Fruit fly (Drosophila melanogaster) whole organism, embryonic: ENCODE measurements around the gene CG43293.
A peak's percentile ranks its signal among the peaks of the same experiment; 100 is the strongest.

Source experiments
- Abd-B ChIP-seq: fragments of 200-800 bp; sonication (Bioruptor generic); optimal IDR thresholded peaks from 2 replicates; lab custom pipeline; 2018; ENCODE audit warnings: missing biosample characterization, mild to moderate bottlenecking, missing genetic modification characterization, moderate library complexity
- Ada2b ChIP-seq: fragments of 200-800 bp; sonication (Bioruptor generic); IDR thresholded peaks from 2 replicates; pipeline ENCODE4 v1.3.6; 2022; ENCODE audit warnings: missing biosample characterization, missing genetic modification characterization
- Bgb ChIP-seq: fragments of 200-800 bp; sonication (Bioruptor generic); IDR thresholded peaks from 2 replicates; pipeline ENCODE4 v1.3.6; 2022; ENCODE audit warnings: missing biosample characterization, missing genetic modification characterization; ENCODE audit not compliant: partially characterized antibody
- CG10366 ChIP-seq: fragments of 200-800 bp; sonication (Bioruptor generic); IDR thresholded peaks from 2 replicates; pipeline ENCODE4 v1.3.6; 2022; ENCODE audit warnings: missing biosample characterization, missing genetic modification characterization
- CG10543 ChIP-seq: fragments of 200-800 bp; sonication (Bioruptor generic); optimal IDR thresholded peaks from 3 replicates; lab custom pipeline; 2017; ENCODE audit warnings: missing biosample characterization, mild to moderate bottlenecking, missing genetic modification characterization, moderate library complexity
- CG11695 ChIP-seq: fragments of 200-800 bp; sonication (Bioruptor generic); IDR thresholded peaks from 3 replicates; pipeline ENCODE4 v1.3.6; 2022; ENCODE audit warnings: missing biosample characterization, missing genetic modification characterization
- CG12219 ChIP-seq: fragments of 200-800 bp; sonication (Bioruptor generic); optimal IDR thresholded peaks from 3 replicates; lab custom pipeline; 2018; ENCODE audit warnings: missing biosample characterization, mild to moderate bottlenecking, missing genetic modification characterization
- CG13624 ChIP-seq: fragments of 200-800 bp; sonication (Bioruptor generic); optimal IDR thresholded peaks from 2 replicates; lab custom pipeline; 2016; ENCODE audit warnings: missing biosample characterization, missing genetic modification characterization
- CG13775 ChIP-seq: fragments of 200-800 bp; sonication (Bioruptor generic); optimal IDR thresholded peaks from 3 replicates; lab custom pipeline; 2017; ENCODE audit warnings: missing biosample characterization, mild to moderate bottlenecking, missing genetic modification characterization
- CG1529 ChIP-seq: fragments of 200-800 bp; sonication (Bioruptor generic); optimal IDR thresholded peaks from 3 replicates; lab custom pipeline; 2018; ENCODE audit warnings: missing biosample characterization, missing genetic modification characterization
- CG17361 ChIP-seq: fragments of 200-800 bp; sonication (Bioruptor generic); IDR thresholded peaks from 3 replicates; pipeline ENCODE4 v1.3.6; 2022; ENCODE audit warnings: missing biosample characterization, missing genetic modification characterization
- CG17568 ChIP-seq: fragments of 200-800 bp; sonication (Bioruptor generic); optimal IDR thresholded peaks from 2 replicates; lab custom pipeline; 2018; ENCODE audit warnings: missing biosample characterization, mild to moderate bottlenecking, missing genetic modification characterization, moderate library complexity
- CG17612 ChIP-seq: fragments of 200-800 bp; sonication (Bioruptor generic); IDR thresholded peaks from 2 replicates; pipeline ENCODE4 v1.3.6; 2022; ENCODE audit warnings: missing biosample characterization, missing genetic modification characterization
- CG18599 ChIP-seq: fragments of 200-800 bp; sonication (Bioruptor generic); optimal IDR thresholded peaks from 3 replicates; lab custom pipeline; 2017; ENCODE audit warnings: missing biosample characterization, missing genetic modification characterization, mild to moderate bottlenecking, moderate library complexity, missing genetic modification reagents
- CG2116 ChIP-seq: fragments of 200-800 bp; sonication (Bioruptor generic); optimal IDR thresholded peaks from 3 replicates; lab custom pipeline; 2018; ENCODE audit warnings: missing biosample characterization, mild to moderate bottlenecking, missing genetic modification characterization
- CG2129 ChIP-seq: fragments of 200-800 bp; sonication (Bioruptor generic); IDR thresholded peaks from 2 replicates; pipeline ENCODE4 v1.3.6; 2022; ENCODE audit warnings: missing biosample characterization, missing genetic modification characterization; ENCODE audit not compliant: partially characterized antibody
- CG30020 ChIP-seq: fragments of 200-800 bp; optimal IDR thresholded peaks from 2 replicates; lab custom pipeline; 2019; ENCODE audit warnings: missing biosample characterization, mild to moderate bottlenecking, missing genetic modification characterization, moderate library complexity
- CG4424 ChIP-seq: fragments of 200-800 bp; sonication (Bioruptor generic); optimal IDR thresholded peaks from 3 replicates; lab custom pipeline; 2016; ENCODE audit warnings: missing biosample characterization, missing genetic modification characterization
- CG4617 ChIP-seq: fragments of 200-800 bp; sonication (Bioruptor generic); optimal IDR thresholded peaks from 3 replicates; lab custom pipeline; 2016; ENCODE audit warnings: missing biosample characterization, missing genetic modification characterization, borderline replicate concordance
- CG4707 ChIP-seq: fragments of 200-800 bp; sonication (Bioruptor generic); optimal IDR thresholded peaks from 2 replicates; lab custom pipeline; 2018; ENCODE audit warnings: missing biosample characterization, mild to moderate bottlenecking, missing genetic modification characterization, moderate library complexity
- CG5245 ChIP-seq: fragments of 200-800 bp; sonication (Bioruptor generic); optimal IDR thresholded peaks from 3 replicates; lab custom pipeline; 2016; ENCODE audit warnings: missing biosample characterization, missing genetic modification characterization
- CG6791 ChIP-seq: fragments of 200-800 bp; sonication (Bioruptor generic); IDR thresholded peaks from 3 replicates; pipeline ENCODE4 v1.3.6; 2022; ENCODE audit warnings: missing biosample characterization, missing genetic modification characterization; ENCODE audit not compliant: partially characterized antibody
- CG7786 ChIP-seq: fragments of 200-800 bp; sonication (Bioruptor generic); optimal IDR thresholded peaks from 2 replicates; lab custom pipeline; 2016; ENCODE audit warnings: missing biosample characterization, missing genetic modification characterization
- CG7928 ChIP-seq: fragments of 200-800 bp; sonication (Bioruptor generic); optimal IDR thresholded peaks from 2 replicates; lab custom pipeline; 2017; ENCODE audit warnings: missing biosample characterization, mild to moderate bottlenecking, missing genetic modification characterization
- Dad ChIP-seq: fragments of 200-800 bp; sonication (Bioruptor generic); optimal IDR thresholded peaks from 3 replicates; lab custom pipeline; 2016; ENCODE audit warnings: missing biosample characterization, missing genetic modification characterization
- Doc3 ChIP-seq: fragments of 200-800 bp; sonication (Bioruptor generic); IDR thresholded peaks from 3 replicates; pipeline ENCODE4 v1.3.6; 2022; ENCODE audit warnings: missing biosample characterization, missing genetic modification characterization; ENCODE audit not compliant: partially characterized antibody
- Dp ChIP-seq: fragments of 200-800 bp; sonication (Bioruptor generic); optimal IDR thresholded peaks from 2 replicates; lab custom pipeline; 2018; ENCODE audit warnings: missing biosample characterization, mild to moderate bottlenecking, missing genetic modification characterization, moderate library complexity
- E2f2 ChIP-seq: fragments of 200-800 bp; sonication (Bioruptor generic); IDR thresholded peaks from 2 replicates; pipeline ENCODE4 v1.3.6; 2022; ENCODE audit warnings: missing biosample characterization, missing genetic modification characterization
- H2.0 ChIP-seq: fragments of 200-800 bp; sonication (Bioruptor generic); IDR thresholded peaks from 2 replicates; pipeline ENCODE4 v1.3.6; 2022; ENCODE audit warnings: missing biosample characterization, missing genetic modification characterization
- HHEX ChIP-seq: fragments of 200-800 bp; sonication (Bioruptor generic); optimal IDR thresholded peaks from 3 replicates; lab custom pipeline; 2017; ENCODE audit warnings: missing biosample characterization, mild to moderate bottlenecking, missing genetic modification characterization, missing genetic modification reagents
- Oaz ChIP-seq: fragments of 200-800 bp; sonication (Bioruptor generic); IDR thresholded peaks from 2 replicates; pipeline ENCODE4 v1.3.6; 2022; ENCODE audit warnings: missing biosample characterization, missing genetic modification characterization
- Oli ChIP-seq: fragments of 200-800 bp; sonication (Bioruptor generic); optimal IDR thresholded peaks from 2 replicates; lab custom pipeline; 2018; ENCODE audit warnings: missing biosample characterization, mild to moderate bottlenecking, missing genetic modification characterization, moderate library complexity
- Spps ChIP-seq: fragments of 200-800 bp; sonication (Bioruptor generic); optimal IDR thresholded peaks from 2 replicates; lab custom pipeline; 2018; ENCODE audit warnings: missing biosample characterization, mild to moderate bottlenecking, missing genetic modification characterization
- Xrp1 ChIP-seq: fragments of 200-800 bp; sonication (Bioruptor generic); IDR thresholded peaks from 2 replicates; pipeline ENCODE4 v1.3.6; 2022; ENCODE audit warnings: missing biosample characterization, missing genetic modification characterization
- ap ChIP-seq: fragments of 200-800 bp; sonication (Bioruptor generic); IDR thresholded peaks from 2 replicates; pipeline ENCODE4 v1.3.6; 2022; ENCODE audit warnings: missing biosample characterization, missing genetic modification characterization
- esg ChIP-seq: fragments of 200-800 bp; sonication (Bioruptor generic); conservative IDR thresholded peaks from 2 replicates; pipeline ENCODE4 v1.3.6; 2022; ENCODE audit warnings: missing biosample characterization, missing genetic modification characterization
- jigr1 ChIP-seq: fragments of 200-800 bp; sonication (Bioruptor generic); IDR thresholded peaks from 3 replicates; pipeline ENCODE4 v1.3.6; 2022; ENCODE audit warnings: missing biosample characterization, missing genetic modification characterization
- jumu ChIP-seq: fragments of 200-800 bp; sonication (Bioruptor generic); optimal IDR thresholded peaks from 3 replicates; lab custom pipeline; 2016; ENCODE audit warnings: missing biosample characterization, missing genetic modification characterization
- kay ChIP-seq: fragments of 200-800 bp; sonication (Bioruptor generic); optimal IDR thresholded peaks from 2 replicates; lab custom pipeline; 2016; ENCODE audit warnings: missing biosample characterization, missing genetic modification characterization
- klu ChIP-seq: fragments of 200-800 bp; sonication (Bioruptor generic); IDR thresholded peaks from 2 replicates; pipeline ENCODE4 v1.3.6; 2022; ENCODE audit warnings: missing biosample characterization, missing genetic modification characterization
- mld ChIP-seq: fragments of 200-800 bp; sonication (Bioruptor generic); IDR thresholded peaks from 3 replicates; pipeline ENCODE4 v1.3.6; 2022; ENCODE audit warnings: missing biosample characterization, missing genetic modification characterization; ENCODE audit not compliant: partially characterized antibody
- peb ChIP-seq: fragments of 200-800 bp; sonication (Bioruptor generic); IDR thresholded peaks from 2 replicates; pipeline ENCODE4 v1.3.6; 2022; ENCODE audit warnings: missing biosample characterization, missing genetic modification characterization
- prd ChIP-seq, 3 experiments: fragments of >200 bp in 2 of 3; fragments of 200-800 bp in 1 of 3; sonication (Bioruptor generic) in 1 of 3; optimal IDR thresholded peaks in 2 of 3; IDR thresholded peaks in 1 of 3; 2 replicates in 2 of 3; 3 replicates in 1 of 3; pipeline versions ENCODE4 v1.3.6 to Lab custom; 2017 to 2022; ENCODE audit warnings: missing biosample characterization in 1 of 3, missing genetic modification characterization in 1 of 3
- psq ChIP-seq: fragments of 200-800 bp; sonication (Bioruptor generic); optimal IDR thresholded peaks from 2 replicates; lab custom pipeline; 2017; ENCODE audit warnings: missing biosample characterization, missing genetic modification characterization
- ro ChIP-seq: fragments of 200-800 bp; sonication (Bioruptor generic); IDR thresholded peaks from 2 replicates; pipeline ENCODE4 v1.3.6; 2022; ENCODE audit warnings: missing biosample characterization, missing genetic modification characterization
- salm ChIP-seq: fragments of 200-800 bp; sonication (Bioruptor generic); optimal IDR thresholded peaks from 2 replicates; lab custom pipeline; 2018; ENCODE audit warnings: missing biosample characterization, mild to moderate bottlenecking, missing genetic modification characterization
- tap ChIP-seq: fragments of 200-800 bp; optimal IDR thresholded peaks from 3 replicates; lab custom pipeline; 2019; ENCODE audit warnings: missing biosample characterization, mild to moderate bottlenecking, missing genetic modification characterization, moderate library complexity
- tio ChIP-seq: fragments of 200-800 bp; sonication (Bioruptor generic); optimal IDR thresholded peaks from 2 replicates; lab custom pipeline; 2017; ENCODE audit warnings: missing biosample characterization, missing genetic modification characterization, inconsistent platforms
- wdn ChIP-seq: fragments of 200-800 bp; sonication (Bioruptor generic); IDR thresholded peaks from 2 replicates; pipeline ENCODE4 v1.3.6; 2022; ENCODE audit warnings: missing biosample characterization, missing genetic modification characterization
- zen2 ChIP-seq: fragments of 200-800 bp; sonication (Bioruptor generic); IDR thresholded peaks from 3 replicates; pipeline ENCODE4 v1.3.6; 2022; ENCODE audit warnings: missing biosample characterization, missing genetic modification characterization; ENCODE audit not compliant: partially characterized antibody

CG43293 gene

dm6 chr3L:6220187-6220586, 35.2 kb downstream of the CG43293 start, which contains the start of gene CG33946 (continued):
- TF ChIP-seq CG6791 (GFP tag; lab: Robert Waterston, UW), result no peak
- 0 out of 2 replicates have a peak, but pooled peaks have one; percentile 8 for TF ChIP-seq peb
- TF ChIP-seq jigr1 (GFP tag; lab: Robert Waterston, UW), result no peak
- no peak for TF ChIP-seq CG1529
- TF ChIP-seq Abd-B (GFP tag; lab: Kevin White, UChicago), result no peak
- TF ChIP-seq ro (GFP tag; lab: Robert Waterston, UW), result no peak
- TF ChIP-seq Dp (GFP tag; lab: Kevin White, UChicago), result no peak
- TF ChIP-seq Oli (tag; lab: Kevin White, UChicago), result peak; percentile 6
- no peak for TF ChIP-seq CG18599 (GFP tag; lab: Kevin White, UChicago)
- no peak for TF ChIP-seq mld (GFP tag; lab: Robert Waterston, UW)
- TF ChIP-seq CG30020 (tag; lab: Kevin White, UChicago), result no peak
- no peak for TF ChIP-seq Oaz (GFP tag; lab: Robert Waterston, UW)
- no peak for TF ChIP-seq tap (tag; lab: Kevin White, UChicago)
- no peak for TF ChIP-seq CG2116 (GFP tag; lab: Kevin White, UChicago)
- TF ChIP-seq CG17361 (GFP tag; lab: Robert Waterston, UW), result 0 out of 3 replicates have a peak, but pooled peaks have one; percentile 22
- TF ChIP-seq jumu (GFP tag; lab: Kevin White, UChicago), result no peak
- TF ChIP-seq Bgb (GFP tag; lab: Robert Waterston, UW), result no peak
- TF ChIP-seq wdn (GFP tag; lab: Robert Waterston, UW), result peak; percentile 9; the same call in 1 of the 2 replicates
- no peak for TF ChIP-seq Dad (GFP tag; lab: Kevin White, UChicago)
- no peak for TF ChIP-seq CG5245
- 0 out of 3 replicates have a peak, but pooled peaks have one; percentile 36 for TF ChIP-seq CG11695 (GFP tag; lab: Robert Waterston, UW)
- no peak for TF ChIP-seq psq
- peak; percentile 36; the same call in 1 of the 2 replicates for TF ChIP-seq H2.0 (GFP tag; lab: Robert Waterston, UW)
- peak; percentile 54 for TF ChIP-seq esg (GFP tag; lab: Robert Waterston, UW)
- TF ChIP-seq Xrp1 (GFP tag; lab: Robert Waterston, UW), result peak; percentile 53; the same call in 1 of the 2 replicates
- no peak for TF ChIP-seq CG13624
- TF ChIP-seq salm, result no peak
- TF ChIP-seq CG17612 (GFP tag; lab: Robert Waterston, UW), result no peak
- no peak for TF ChIP-seq CG7928 (GFP tag; lab: Kevin White, UChicago)
- no peak for TF ChIP-seq E2f2 (GFP tag; lab: Robert Waterston, UW)
- TF ChIP-seq CG4707 (GFP tag; lab: Kevin White, UChicago), result no peak
- no peak for TF ChIP-seq Spps (tag; lab: Kevin White, UChicago)
- no peak for TF ChIP-seq CG4617 (GFP tag; lab: Kevin White, UChicago)
- no peak for TF ChIP-seq HHEX
- no peak for TF ChIP-seq CG17568 (GFP tag; lab: Kevin White, UChicago)
- no peak for TF ChIP-seq CG12219 (GFP tag; lab: Kevin White, UChicago)
- TF ChIP-seq Doc3 (GFP tag; lab: Robert Waterston, UW), result no peak
- TF ChIP-seq CG10543, result no peak
- TF ChIP-seq CG2129 (GFP tag; lab: Robert Waterston, UW), result no peak
- TF ChIP-seq kay (GFP tag; lab: Kevin White, UChicago), result no peak
- TF ChIP-seq CG13775 (GFP tag; lab: Kevin White, UChicago), result peak; percentile 33
- TF ChIP-seq Ada2b, result peak; percentile 53
- no peak for TF ChIP-seq tio (GFP tag; lab: Kevin White, UChicago)
- TF ChIP-seq zen2 (GFP tag; lab: Robert Waterston, UW), result no peak
- TF ChIP-seq prd (optimal IDR thresholded peaks at IDR 0.05; lab: Kevin White, UChicago), result no peak
- peak; percentile 73; the same call in 2 of the 3 replicates for TF ChIP-seq prd (GFP tag; IDR thresholded peaks at IDR 0.05; lab: Robert Waterston, UW)
- no peak for TF ChIP-seq CG7786 (GFP tag; lab: Kevin White, UChicago)
- 0 out of 2 replicates have a peak, but pooled peaks have one; percentile 15 for TF ChIP-seq klu
- TF ChIP-seq ap (GFP tag; lab: Robert Waterston, UW), result no peak
- TF ChIP-seq CG10366 (GFP tag; lab: Robert Waterston, UW), result no peak
- TF ChIP-seq CG4424, result peak; percentile 35
